Worm (Caenorhabditis elegans) whole organism, L2 larva: ENCODE results near the gene srx-112.

ENCODE experiments used
- ZK546.5 ChIP-seq: sonication (generic microtip); optimal IDR thresholded peaks from 2 replicates; lab custom pipeline; 2017; ENCODE audit warnings: missing biosample characterization, missing genetic modification characterization
- ama-1 ChIP-seq: fragments of 150-350 bp; optimal IDR thresholded peaks from 2 replicates; lab custom pipeline; 2018; ENCODE audit warnings: inconsistent platforms
- dmd-4 ChIP-seq: sonication (generic microtip); optimal IDR thresholded peaks from 2 replicates; lab custom pipeline; 2017; ENCODE audit warnings: missing biosample characterization, missing genetic modification characterization
- fos-1 ChIP-seq: fragments of 150-350 bp; optimal IDR thresholded peaks from 2 replicates; lab custom pipeline; 2014; ENCODE audit warnings: missing biosample characterization, missing genetic modification characterization
- lsy-2 ChIP-seq, 2 experiments: fragments of 150-350 bp in 1 of 2; sonication (generic microtip) in 1 of 2; optimal IDR thresholded peaks; 2 replicates each; lab custom pipeline; 2014 to 2017; ENCODE audit warnings: missing biosample characterization in 2 of 2, missing genetic modification characterization in 2 of 2
- mab-5 ChIP-seq: fragments of 150-350 bp; optimal IDR thresholded peaks from 2 replicates; lab custom pipeline; 2014; ENCODE audit warnings: missing biosample characterization, missing genetic modification characterization
- nhr-23 ChIP-seq: fragments of 150-350 bp; optimal IDR thresholded peaks from 2 replicates; lab custom pipeline; 2014; ENCODE audit warnings: missing biosample characterization, missing genetic modification reagents, missing genetic modification characterization
- nhr-237 ChIP-seq: fragments of 150-350 bp; optimal IDR thresholded peaks from 2 replicates; lab custom pipeline; 2014; ENCODE audit warnings: missing biosample characterization, missing genetic modification characterization
- nhr-25 ChIP-seq: fragments of 150-350 bp; sonication (generic microtip); optimal IDR thresholded peaks from 3 replicates; lab custom pipeline; 2014; ENCODE audit warnings: missing biosample characterization, missing genetic modification characterization
- nhr-77 ChIP-seq: fragments of 150-350 bp; optimal IDR thresholded peaks from 2 replicates; lab custom pipeline; 2014; ENCODE audit warnings: missing biosample characterization, missing genetic modification characterization
- peb-1 ChIP-seq: fragments of 150-350 bp; optimal IDR thresholded peaks from 2 replicates; lab custom pipeline; 2014; ENCODE audit warnings: missing biosample characterization, missing genetic modification characterization
- snpc-4 ChIP-seq: fragments of 150-350 bp; optimal IDR thresholded peaks from 2 replicates; lab custom pipeline; 2014; ENCODE audit warnings: missing biosample characterization, missing genetic modification characterization

DNA sequence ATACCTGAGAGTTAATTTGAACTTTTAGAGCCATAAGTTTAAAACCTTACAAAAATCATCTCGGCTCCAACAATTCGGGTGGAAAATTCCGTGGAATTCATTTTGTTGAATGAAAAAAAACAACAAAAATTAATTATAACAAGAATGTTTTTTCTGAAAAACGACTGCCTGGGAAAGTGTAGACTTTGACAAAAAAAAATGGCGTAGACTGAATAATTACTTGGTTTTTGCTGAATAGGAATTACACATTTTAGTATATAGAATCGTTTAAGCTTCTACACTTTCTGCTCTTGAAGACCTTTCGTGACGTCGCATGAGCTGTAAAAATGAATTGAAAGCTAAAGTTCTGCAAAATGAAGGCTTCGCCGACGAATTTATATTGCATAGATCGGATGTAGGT lies at the start of gene srx-112:
- TF ChIP-seq peb-1 (tag; lab: Kevin White, UChicago), result no peak
- no peak for TF ChIP-seq ama-1
- no peak for TF ChIP-seq dmd-4 (tag; lab: Kevin White, UChicago)
- no peak for TF ChIP-seq nhr-77 (tag; lab: Kevin White, UChicago)
- TF ChIP-seq snpc-4 (tag; lab: Kevin White, UChicago), result no peak
- TF ChIP-seq nhr-25 (tag; lab: Kevin White, UChicago), result no peak
- no peak for TF ChIP-seq fos-1 (tag; lab: Kevin White, UChicago)
- no peak for TF ChIP-seq mab-5 (tag; lab: Kevin White, UChicago)
- no peak for TF ChIP-seq nhr-237 (tag; lab: Kevin White, UChicago)
- TF ChIP-seq ZK546.5 (tag; lab: Kevin White, UChicago), result no peak
- no peak for TF ChIP-seq lsy-2 (tag; optimal IDR thresholded peaks at IDR 0.05; lab: Kevin White, UChicago)
- TF ChIP-seq nhr-23 (tag; lab: Kevin White, UChicago), result no peak
